Fruit fly (Drosophila melanogaster) whole organism, embryonic: Measurements from ENCODE around the gene RpL4.

ENCODE experiments used
- BtbVII ChIP-seq: fragments of 200-800 bp; sonication (Bioruptor generic); optimal IDR thresholded peaks from 3 replicates; lab custom pipeline; 2017; ENCODE audit warnings: missing biosample characterization, mild to moderate bottlenecking, missing genetic modification characterization
- CG10321 ChIP-seq: fragments of 200-800 bp; sonication (Bioruptor generic); IDR thresholded peaks from 2 replicates; pipeline ENCODE4 v1.3.6; 2022; ENCODE audit warnings: missing biosample characterization, missing genetic modification characterization
- CG11398 ChIP-seq: fragments of 200-800 bp; sonication (Bioruptor generic); optimal IDR thresholded peaks from 2 replicates; lab custom pipeline; 2016; ENCODE audit warnings: missing biosample characterization, missing genetic modification characterization
- CG11456 ChIP-seq: fragments of 200-800 bp; sonication (Bioruptor generic); IDR thresholded peaks from 3 replicates; pipeline ENCODE4 v1.3.6; 2022; ENCODE audit warnings: missing biosample characterization, missing genetic modification characterization
- CG12769 ChIP-seq: fragments of 200-800 bp; sonication (Bioruptor generic); optimal IDR thresholded peaks from 2 replicates; lab custom pipeline; 2019; ENCODE audit warnings: missing biosample characterization, mild to moderate bottlenecking, missing genetic modification characterization, moderate library complexity
- CG16779 ChIP-seq: fragments of 200-800 bp; sonication (Bioruptor generic); IDR thresholded peaks from 2 replicates; pipeline ENCODE4 v1.3.6; 2022; ENCODE audit warnings: missing biosample characterization, missing genetic modification characterization
- CG17802 ChIP-seq: fragments of 200-800 bp; sonication (Bioruptor generic); optimal IDR thresholded peaks from 2 replicates; lab custom pipeline; 2018; ENCODE audit warnings: missing biosample characterization, mild to moderate bottlenecking, missing genetic modification characterization, moderate library complexity
- CG30431 ChIP-seq: fragments of 200-800 bp; sonication (Bioruptor generic); optimal IDR thresholded peaks from 2 replicates; lab custom pipeline; 2017; ENCODE audit warnings: missing biosample characterization, missing genetic modification characterization
- CG3163 ChIP-seq: fragments of 200-800 bp; sonication (Bioruptor generic); optimal IDR thresholded peaks from 3 replicates; lab custom pipeline; 2016; ENCODE audit warnings: missing biosample characterization, missing genetic modification characterization
- CG33557 ChIP-seq: fragments of 200-800 bp; sonication (Bioruptor generic); optimal IDR thresholded peaks from 2 replicates; lab custom pipeline; 2019; ENCODE audit warnings: missing biosample characterization, mild to moderate bottlenecking, missing genetic modification characterization, moderate library complexity
- CG3407 ChIP-seq: fragments of 200-800 bp; sonication (Bioruptor generic); optimal IDR thresholded peaks from 2 replicates; lab custom pipeline; 2018; ENCODE audit warnings: missing biosample characterization, mild to moderate bottlenecking, missing genetic modification characterization
- CG4617 ChIP-seq: fragments of 200-800 bp; sonication (Bioruptor generic); optimal IDR thresholded peaks from 3 replicates; lab custom pipeline; 2016; ENCODE audit warnings: missing biosample characterization, missing genetic modification characterization, borderline replicate concordance
- CG6791 ChIP-seq: fragments of 200-800 bp; sonication (Bioruptor generic); IDR thresholded peaks from 3 replicates; pipeline ENCODE4 v1.3.6; 2022; ENCODE audit warnings: missing biosample characterization, missing genetic modification characterization; ENCODE audit not compliant: partially characterized antibody
- CG7357 ChIP-seq: fragments of 200-800 bp; sonication (Bioruptor generic); IDR thresholded peaks from 3 replicates; pipeline ENCODE4 v1.3.6; 2022; ENCODE audit warnings: missing biosample characterization, missing genetic modification characterization
- CG7786 ChIP-seq: fragments of 200-800 bp; sonication (Bioruptor generic); optimal IDR thresholded peaks from 2 replicates; lab custom pipeline; 2016; ENCODE audit warnings: missing biosample characterization, missing genetic modification characterization
- CG8924 ChIP-seq: fragments of 200-800 bp; optimal IDR thresholded peaks from 3 replicates; lab custom pipeline; 2019; ENCODE audit warnings: missing biosample characterization, mild to moderate bottlenecking, missing genetic modification characterization, moderate library complexity
- Chrac-16 ChIP-seq: fragments of 200-800 bp; sonication (Bioruptor generic); optimal IDR thresholded peaks from 3 replicates; lab custom pipeline; 2016; ENCODE audit warnings: missing biosample characterization, missing genetic modification characterization
- Dbx ChIP-seq: fragments of 200-800 bp; sonication (Bioruptor generic); IDR thresholded peaks from 3 replicates; pipeline ENCODE4 v1.3.6; 2022; ENCODE audit warnings: missing biosample characterization, missing genetic modification characterization
- Drgx ChIP-seq: fragments of 200-800 bp; sonication (Bioruptor generic); IDR thresholded peaks from 2 replicates; pipeline ENCODE4 v1.3.6; 2022; ENCODE audit warnings: missing biosample characterization, missing genetic modification characterization
- HmgD ChIP-seq: fragments of 200-800 bp; sonication (Bioruptor generic); optimal IDR thresholded peaks from 3 replicates; lab custom pipeline; 2016; ENCODE audit warnings: missing biosample characterization, missing genetic modification characterization
- Lpt ChIP-seq: fragments of >200 bp; optimal IDR thresholded peaks from 2 replicates; lab custom pipeline; 2018; ENCODE audit warnings: missing biosample characterization, missing genetic modification characterization
- Nf-YA ChIP-seq: fragments of 200-800 bp; sonication (Bioruptor generic); IDR thresholded peaks from 2 replicates; pipeline ENCODE4 v1.3.6; 2022; ENCODE audit warnings: missing biosample characterization, missing genetic modification characterization
- Nf-YC ChIP-seq: fragments of 200-800 bp; optimal IDR thresholded peaks from 3 replicates; lab custom pipeline; 2019; ENCODE audit warnings: missing biosample characterization, mild to moderate bottlenecking, missing genetic modification characterization, moderate library complexity
- Optix ChIP-seq: fragments of 200-800 bp; sonication (Bioruptor generic); IDR thresholded peaks from 3 replicates; pipeline ENCODE4 v1.3.6; 2022; ENCODE audit warnings: missing biosample characterization, missing genetic modification characterization
- PHDP ChIP-seq: fragments of 200-800 bp; sonication (Bioruptor generic); optimal IDR thresholded peaks from 3 replicates; lab custom pipeline; 2018; ENCODE audit warnings: missing biosample characterization, mild to moderate bottlenecking, missing genetic modification characterization, moderate library complexity
- Sin3A ChIP-seq: fragments of >200 bp; optimal IDR thresholded peaks from 2 replicates; lab custom pipeline; 2018
- Sry-β ChIP-seq: fragments of 200-800 bp; sonication (Bioruptor generic); optimal IDR thresholded peaks from 2 replicates; lab custom pipeline; 2018; ENCODE audit warnings: missing biosample characterization, mild to moderate bottlenecking, missing genetic modification characterization, moderate library complexity
- Taf1 ChIP-seq: fragments of 200-800 bp; sonication (Bioruptor generic); IDR thresholded peaks from 2 replicates; pipeline ENCODE4 v1.3.6; 2022; ENCODE audit warnings: missing biosample characterization, missing genetic modification characterization
- Xrp1 ChIP-seq: fragments of 200-800 bp; sonication (Bioruptor generic); IDR thresholded peaks from 2 replicates; pipeline ENCODE4 v1.3.6; 2022; ENCODE audit warnings: missing biosample characterization, missing genetic modification characterization
- YL-1 ChIP-seq: fragments of 200-800 bp; sonication (Bioruptor generic); optimal IDR thresholded peaks from 3 replicates; lab custom pipeline; 2017; ENCODE audit warnings: missing biosample characterization, mild to moderate bottlenecking, missing genetic modification characterization
- abd-A ChIP-seq: fragments of 200-800 bp; sonication (Bioruptor generic); optimal IDR thresholded peaks from 3 replicates; lab custom pipeline; 2019; ENCODE audit warnings: missing biosample characterization, mild to moderate bottlenecking, missing genetic modification characterization, moderate library complexity
- ara ChIP-seq: fragments of 200-800 bp; sonication (Bioruptor generic); IDR thresholded peaks from 2 replicates; pipeline ENCODE4 v1.3.6; 2022; ENCODE audit warnings: missing biosample characterization, missing genetic modification characterization
- bigmax ChIP-seq: fragments of 200-800 bp; sonication (Bioruptor generic); optimal IDR thresholded peaks from 2 replicates; lab custom pipeline; 2018; ENCODE audit warnings: missing biosample characterization, mild to moderate bottlenecking, missing genetic modification characterization
- chinmo ChIP-seq: fragments of 200-800 bp; sonication (Bioruptor generic); IDR thresholded peaks from 4 replicates; pipeline ENCODE4 v1.3.6; 2022; ENCODE audit warnings: missing biosample characterization, missing genetic modification characterization; ENCODE audit not compliant: partially characterized antibody
- dimm ChIP-seq: fragments of 200-800 bp; sonication (Bioruptor generic); IDR thresholded peaks from 2 replicates; pipeline ENCODE4 v1.3.6; 2022; ENCODE audit warnings: missing biosample characterization, missing genetic modification characterization
- gce ChIP-seq: fragments of 200-800 bp; sonication (Bioruptor generic); IDR thresholded peaks from 3 replicates; pipeline ENCODE4 v1.3.6; 2022; ENCODE audit warnings: missing biosample characterization, missing genetic modification characterization
- hbn ChIP-seq: fragments of 200-800 bp; sonication (Bioruptor generic); IDR thresholded peaks from 2 replicates; pipeline ENCODE4 v1.3.6; 2022; ENCODE audit warnings: missing biosample characterization, missing genetic modification characterization; ENCODE audit not compliant: partially characterized antibody
- jigr1 ChIP-seq: fragments of 200-800 bp; sonication (Bioruptor generic); IDR thresholded peaks from 3 replicates; pipeline ENCODE4 v1.3.6; 2022; ENCODE audit warnings: missing biosample characterization, missing genetic modification characterization
- lilli ChIP-seq: fragments of 200-800 bp; sonication (Bioruptor generic); optimal IDR thresholded peaks from 3 replicates; lab custom pipeline; 2016; ENCODE audit warnings: missing biosample characterization, missing genetic modification characterization
- lola ChIP-seq, 3 experiments: fragments of >200 bp in 2 of 3; fragments of 200-800 bp in 1 of 3; sonication (Bioruptor generic) in 1 of 3; optimal IDR thresholded peaks; 2 replicates each; lab custom pipeline; 2017 to 2019; ENCODE audit warnings: missing biosample characterization in 3 of 3, missing genetic modification characterization in 3 of 3, mild to moderate bottlenecking in 1 of 3, moderate library complexity in 1 of 3
- pho ChIP-seq: fragments of 200-800 bp; sonication (Bioruptor generic); optimal IDR thresholded peaks from 2 replicates; lab custom pipeline; 2016; ENCODE audit warnings: missing biosample characterization, missing genetic modification characterization
- pnt ChIP-seq: fragments of 200-800 bp; sonication (Bioruptor generic); optimal IDR thresholded peaks from 3 replicates; lab custom pipeline; 2016; ENCODE audit warnings: missing biosample characterization, missing genetic modification characterization
- pzg ChIP-seq: fragments of 200-800 bp; sonication (Bioruptor generic); optimal IDR thresholded peaks from 3 replicates; lab custom pipeline; 2018; ENCODE audit warnings: missing biosample characterization, mild to moderate bottlenecking, missing genetic modification characterization, moderate library complexity
- repo ChIP-seq: fragments of 200-800 bp; sonication (Bioruptor generic); optimal IDR thresholded peaks from 2 replicates; lab custom pipeline; 2016; ENCODE audit warnings: missing biosample characterization, missing genetic modification characterization
- rib ChIP-seq: fragments of 200-800 bp; sonication (Bioruptor generic); IDR thresholded peaks from 2 replicates; pipeline ENCODE4 v1.3.6; 2022; ENCODE audit warnings: missing biosample characterization, missing genetic modification characterization
- ro ChIP-seq: fragments of 200-800 bp; sonication (Bioruptor generic); IDR thresholded peaks from 2 replicates; pipeline ENCODE4 v1.3.6; 2022; ENCODE audit warnings: missing biosample characterization, missing genetic modification characterization
- sens ChIP-seq: fragments of 200-800 bp; sonication (Bioruptor generic); peaks from one replicate; lab custom pipeline; 2016; ENCODE audit warnings: missing biosample characterization, missing genetic modification characterization
- slbo ChIP-seq: fragments of 200-800 bp; sonication (Bioruptor generic); IDR thresholded peaks from 2 replicates; pipeline ENCODE4 v1.3.6; 2022; ENCODE audit warnings: missing biosample characterization, missing genetic modification characterization
- stwl ChIP-seq: fragments of 200-800 bp; sonication (Bioruptor generic); optimal IDR thresholded peaks from 3 replicates; lab custom pipeline; 2018; ENCODE audit warnings: missing biosample characterization, mild to moderate bottlenecking, missing genetic modification characterization, moderate library complexity
- tap ChIP-seq: fragments of 200-800 bp; optimal IDR thresholded peaks from 3 replicates; lab custom pipeline; 2019; ENCODE audit warnings: missing biosample characterization, mild to moderate bottlenecking, missing genetic modification characterization, moderate library complexity
- vvl ChIP-seq: fragments of 200-800 bp; sonication (Bioruptor generic); IDR thresholded peaks from 2 replicates; pipeline ENCODE4 v1.3.6; 2022; ENCODE audit warnings: missing biosample characterization, missing genetic modification characterization

Gene RpL4

dm6 chr3R:27948421-27948906 is 25.8 kb downstream of the RpL4 start, which contains the start of gene Gp93 (continued):
- TF ChIP-seq lola (GFP tag; optimal IDR thresholded peaks at IDR 0.05; lab: Kevin White, UChicago) (peak in 1 of 3 experiments; percentile 62), pzg (peak; percentile 48), rib (GFP tag; lab: Robert Waterston, UW) (no peak), chinmo (peak; percentile 60; the same call in 1 of the 4 replicates), PHDP (tag; lab: Kevin White, UChicago) (no peak), CG8924 (tag; lab: Kevin White, UChicago) (peak; percentile 70), Drgx (GFP tag; lab: Robert Waterston, UW) (peak; percentile 29; the same call in 1 of the 2 replicates), Sry-β (no peak), pho (GFP tag; lab: Kevin White, UChicago) (peak; percentile 15), dimm (GFP tag; lab: Robert Waterston, UW) (peak; percentile 16; the same call in 1 of the 2 replicates), gce (GFP tag; lab: Robert Waterston, UW) (0 out of 3 replicates have a peak, but pooled peaks have one; percentile 36), CG3407 (GFP tag; lab: Kevin White, UChicago) (no peak), Taf1 (GFP tag; lab: Robert Waterston, UW) (no peak), jigr1 (GFP tag; lab: Robert Waterston, UW) (no peak), stwl (tag; lab: Kevin White, UChicago) (no peak), hbn (no peak), tap (tag; lab: Kevin White, UChicago) (peak; percentile 50), BtbVII (GFP tag; lab: Kevin White, UChicago) (no peak), CG11456 (GFP tag; lab: Robert Waterston, UW) (0 out of 3 replicates have a peak, but pooled peaks have one; percentile 43), Xrp1 (peak; percentile 76), CG4617 (GFP tag; lab: Kevin White, UChicago) (peak; percentile 6), CG33557 (GFP tag; lab: Kevin White, UChicago) (peak; percentile 45), CG6791 (GFP tag; lab: Robert Waterston, UW) (no peak), YL-1 (GFP tag; lab: Kevin White, UChicago) (peak; percentile 95), Nf-YC (tag; lab: Kevin White, UChicago) (no peak), vvl (GFP tag; lab: Robert Waterston, UW) (peak; percentile 73), ara (GFP tag; lab: Robert Waterston, UW) (peak; percentile 68), CG7357 (peak; percentile 28; the same call in 1 of the 3 replicates), Lpt (no peak), pnt (GFP tag; lab: Kevin White, UChicago) (no peak), lilli (GFP tag; lab: Kevin White, UChicago) (peak; percentile 66), CG30431 (GFP tag; lab: Kevin White, UChicago) (peak; percentile 29), CG11398 (GFP tag; lab: Kevin White, UChicago) (no peak), Nf-YA (GFP tag; lab: Robert Waterston, UW) (no peak), HmgD (GFP tag; lab: Kevin White, UChicago) (peak; percentile 4), CG17802 (tag; lab: Kevin White, UChicago) (no peak), bigmax (peak; percentile 71), CG16779 (GFP tag; lab: Robert Waterston, UW) (no peak), ro (GFP tag; lab: Robert Waterston, UW) (peak; percentile 45; the same call in 1 of the 2 replicates), Chrac-16 (peak; percentile 58), CG10321 (GFP tag; lab: Robert Waterston, UW) (peak; percentile 33; the same call in 1 of the 2 replicates), repo (GFP tag; lab: Kevin White, UChicago) (peak; percentile 18), Sin3A (lab: Kevin White, UChicago) (peak; percentile 37), CG7786 (GFP tag; lab: Kevin White, UChicago) (no peak), abd-A (tag; lab: Kevin White, UChicago) (no peak), CG3163 (no peak), slbo (GFP tag; lab: Robert Waterston, UW) (peak; percentile 86), Dbx (GFP tag; lab: Robert Waterston, UW) (peak; percentile 52; the same call in 1 of the 3 replicates), Optix (GFP tag; lab: Robert Waterston, UW) (peak; percentile 51; the same call in 1 of the 3 replicates), CG12769 (tag; lab: Kevin White, UChicago) (no peak), sens (no peak)
